Worm (Caenorhabditis elegans) whole organism, L2 larva: ENCODE measurements around the gene F16B12.1.

Source experiments
- F13H6.1 ChIP-seq: sonication (generic microtip); optimal IDR thresholded peaks from 2 replicates; lab custom pipeline; 2016; ENCODE audit warnings: missing genetic modification characterization, missing compliant biosample characterization
- Y55F3AM.14 ChIP-seq: fragments of 200-800 bp; sonication (Bioruptor generic); optimal IDR thresholded peaks from 2 replicates; lab custom pipeline; 2018; ENCODE audit warnings: mild to moderate bottlenecking, missing genetic modification characterization, missing compliant biosample characterization
- ama-1 ChIP-seq: fragments of 150-350 bp; optimal IDR thresholded peaks from 2 replicates; lab custom pipeline; 2018; ENCODE audit warnings: inconsistent platforms
- ceh-16 ChIP-seq: fragments of 150-350 bp; optimal IDR thresholded peaks from 2 replicates; lab custom pipeline; 2014; ENCODE audit warnings: missing biosample characterization, missing genetic modification characterization
- elt-3 ChIP-seq: sonication (generic microtip); optimal IDR thresholded peaks from 2 replicates; lab custom pipeline; 2017; ENCODE audit warnings: missing biosample characterization, missing genetic modification characterization
- gmeb-1 ChIP-seq: fragments of 150-350 bp; optimal IDR thresholded peaks from 2 replicates; lab custom pipeline; 2014; ENCODE audit warnings: missing biosample characterization, missing genetic modification characterization
- lin-13 ChIP-seq: fragments of 150-350 bp; optimal IDR thresholded peaks from 2 replicates; lab custom pipeline; 2014; ENCODE audit warnings: missing biosample characterization, missing genetic modification reagents, missing genetic modification characterization
- mdl-1 ChIP-seq, 2 experiments: fragments of 150-350 bp in 1 of 2; sonication (generic microtip) in 1 of 2; optimal IDR thresholded peaks; 2 replicates each; lab custom pipeline; 2017; ENCODE audit warnings: missing biosample characterization in 2 of 2, missing genetic modification characterization in 2 of 2
- nhr-10 ChIP-seq: sonication (generic microtip); optimal IDR thresholded peaks from 2 replicates; lab custom pipeline; 2017; ENCODE audit warnings: missing biosample characterization, missing genetic modification characterization
- nhr-129 ChIP-seq: fragments of 150-350 bp; optimal IDR thresholded peaks from 2 replicates; lab custom pipeline; 2014; ENCODE audit warnings: missing biosample characterization, missing genetic modification characterization
- nhr-23 ChIP-seq: fragments of 150-350 bp; optimal IDR thresholded peaks from 2 replicates; lab custom pipeline; 2014; ENCODE audit warnings: missing biosample characterization, missing genetic modification reagents, missing genetic modification characterization
- nhr-25 ChIP-seq: fragments of 150-350 bp; sonication (generic microtip); optimal IDR thresholded peaks from 3 replicates; lab custom pipeline; 2014; ENCODE audit warnings: missing biosample characterization, missing genetic modification characterization
- snpc-4 ChIP-seq: fragments of 150-350 bp; optimal IDR thresholded peaks from 2 replicates; lab custom pipeline; 2014; ENCODE audit warnings: missing biosample characterization, missing genetic modification characterization
- unc-39 ChIP-seq: fragments of 150-350 bp; optimal IDR thresholded peaks from 2 replicates; lab custom pipeline; 2014; ENCODE audit warnings: missing biosample characterization, missing genetic modification characterization

ce11 chrX:14102474-14102873, 17.2 kb downstream of the F16B12.1 start:
- TF ChIP-seq gmeb-1 (tag; lab: Kevin White, UChicago) (no peak), nhr-25 (tag; lab: Kevin White, UChicago) (no peak), F13H6.1 (tag; lab: Kevin White, UChicago) (no peak), Y55F3AM.14 (no peak), nhr-10 (tag; lab: Kevin White, UChicago) (no peak), mdl-1 (tag; optimal IDR thresholded peaks at IDR 0.05; lab: Kevin White, UChicago) (no peak), snpc-4 (no peak), nhr-129 (no peak), nhr-23 (tag; lab: Kevin White, UChicago) (no peak), elt-3 (tag; lab: Kevin White, UChicago) (no peak), ceh-16 (tag; lab: Kevin White, UChicago) (no peak), unc-39 (tag; lab: Kevin White, UChicago) (no peak), lin-13 (GFP tag; lab: Kevin White, UChicago) (no peak), ama-1 (no peak)
